Fruit fly (Drosophila melanogaster) whole organism, pupa: ENCODE measurements around the gene Ccdc56.
A peak's percentile ranks its signal among the peaks of the same experiment; 100 is the strongest.

ENCODE experiments used
- CG10348 ChIP-seq: fragments of 200-800 bp; sonication (Bioruptor generic); IDR thresholded peaks from 2 replicates; pipeline ENCODE4 v1.3.6; 2022; ENCODE audit warnings: missing biosample characterization, missing genetic modification characterization
- CG12605 ChIP-seq: fragments of 200-800 bp; sonication (Bioruptor generic); IDR thresholded peaks from 2 replicates; pipeline ENCODE4 v1.3.6; 2022; ENCODE audit warnings: missing biosample characterization, missing genetic modification characterization
- CG13204 ChIP-seq: fragments of 200-800 bp; sonication (Bioruptor generic); optimal IDR thresholded peaks from 2 replicates; lab custom pipeline; 2018; ENCODE audit warnings: missing biosample characterization, mild to moderate bottlenecking, missing genetic modification characterization, moderate library complexity
- CG14655 ChIP-seq: fragments of 200-800 bp; sonication (Bioruptor generic); optimal IDR thresholded peaks from 3 replicates; lab custom pipeline; 2017; ENCODE audit warnings: mild to moderate bottlenecking, missing biosample characterization, missing genetic modification reagents, missing genetic modification characterization
- CG15710 ChIP-seq: fragments of 200-800 bp; sonication (Bioruptor generic); optimal IDR thresholded peaks from 2 replicates; lab custom pipeline; 2018; ENCODE audit warnings: missing biosample characterization, mild to moderate bottlenecking, missing genetic modification characterization, moderate library complexity
- CG17806 ChIP-seq: fragments of 200-800 bp; sonication (Bioruptor generic); optimal IDR thresholded peaks from 2 replicates; lab custom pipeline; 2018; ENCODE audit warnings: missing biosample characterization, mild to moderate bottlenecking, missing genetic modification characterization, moderate library complexity
- CG32121 ChIP-seq: fragments of 200-800 bp; sonication (Bioruptor generic); IDR thresholded peaks from 2 replicates; pipeline ENCODE4 v1.3.6; 2022; ENCODE audit warnings: missing biosample characterization, missing genetic modification characterization
- CG34367 ChIP-seq: fragments of 200-800 bp; sonication (Bioruptor generic); optimal IDR thresholded peaks from 2 replicates; lab custom pipeline; 2018; ENCODE audit warnings: missing biosample characterization, mild to moderate bottlenecking, missing genetic modification characterization
- CG4496 ChIP-seq: fragments of 200-800 bp; sonication (Bioruptor generic); IDR thresholded peaks from 3 replicates; pipeline ENCODE4 v1.3.6; 2022; ENCODE audit warnings: missing biosample characterization, missing genetic modification characterization
- CG8159 ChIP-seq: fragments of 200-800 bp; sonication (Bioruptor generic); optimal IDR thresholded peaks from 3 replicates; lab custom pipeline; 2018; ENCODE audit warnings: missing biosample characterization, mild to moderate bottlenecking, missing genetic modification characterization, moderate library complexity
- CG8301 ChIP-seq: fragments of 200-800 bp; sonication (Bioruptor generic); optimal IDR thresholded peaks from 2 replicates; lab custom pipeline; 2018; ENCODE audit warnings: missing biosample characterization, mild to moderate bottlenecking, missing genetic modification characterization
- CG9948 ChIP-seq: fragments of 200-800 bp; sonication (Bioruptor generic); optimal IDR thresholded peaks from 2 replicates; lab custom pipeline; 2018; ENCODE audit warnings: missing biosample characterization, mild to moderate bottlenecking, missing genetic modification characterization, moderate library complexity
- D1 ChIP-seq: fragments of 200-800 bp; sonication (Bioruptor generic); optimal IDR thresholded peaks from 2 replicates; lab custom pipeline; 2018; ENCODE audit warnings: missing biosample characterization, mild to moderate bottlenecking, missing genetic modification characterization, moderate library complexity
- EcR ChIP-seq: fragments of 200-800 bp; sonication (Bioruptor generic); optimal IDR thresholded peaks from 3 replicates; lab custom pipeline; 2019; ENCODE audit warnings: missing biosample characterization, missing genetic modification characterization, mild to moderate bottlenecking, moderate library complexity, missing genetic modification reagents
- Ets98B ChIP-seq: fragments of 200-800 bp; sonication (Bioruptor generic); IDR thresholded peaks from 2 replicates; pipeline ENCODE4 v1.3.6; 2022; ENCODE audit warnings: missing biosample characterization, missing genetic modification characterization
- Pif1A ChIP-seq: fragments of 200-800 bp; sonication (Bioruptor generic); optimal IDR thresholded peaks from 3 replicates; lab custom pipeline; 2016; ENCODE audit warnings: missing biosample characterization, missing genetic modification characterization
- Pif1B ChIP-seq: fragments of 200-800 bp; sonication (Bioruptor generic); optimal IDR thresholded peaks from 3 replicates; lab custom pipeline; 2016; ENCODE audit warnings: missing biosample characterization, missing genetic modification characterization
- Snoo ChIP-seq: fragments of 200-800 bp; sonication (Bioruptor generic); optimal IDR thresholded peaks from 3 replicates; lab custom pipeline; 2017; ENCODE audit warnings: missing biosample characterization, mild to moderate bottlenecking, missing genetic modification characterization, inconsistent platforms
- fd96Ca ChIP-seq: fragments of 200-800 bp; sonication (Bioruptor generic); IDR thresholded peaks from 3 replicates; pipeline ENCODE4 v1.3.6; 2022; ENCODE audit warnings: missing biosample characterization, missing genetic modification characterization
- gl ChIP-seq: fragments of 200-800 bp; sonication (Bioruptor generic); optimal IDR thresholded peaks from 2 replicates; lab custom pipeline; 2018; ENCODE audit warnings: missing biosample characterization, mild to moderate bottlenecking, missing genetic modification characterization
- rn ChIP-seq: fragments of 200-800 bp; sonication (Bioruptor generic); IDR thresholded peaks from 2 replicates; pipeline ENCODE4 v1.3.6; 2022; ENCODE audit warnings: missing biosample characterization, missing genetic modification characterization

Gene Ccdc56

dm6 chr3L:11716899-11717298, 8.1 kb downstream of the Ccdc56 start:
- TF ChIP-seq CG15710 (tag; lab: Kevin White, UChicago): no peak
- peak; percentile 28 for TF ChIP-seq EcR (GFP tag; lab: Kevin White, UChicago)

- TF ChIP-seq CG9948 (tag; lab: Kevin White, UChicago) (no peak), CG34367 (no peak), CG8301 (tag; lab: Kevin White, UChicago) (no peak), CG14655 (no peak), gl (tag; lab: Kevin White, UChicago) (no peak), CG32121 (GFP tag; lab: Robert Waterston, UW) (no peak), CG12605 (GFP tag; lab: Robert Waterston, UW) (no peak), Pif1B (GFP tag; lab: Kevin White, UChicago) (no peak), EcR (GFP tag; lab: Kevin White, UChicago) (no peak), fd96Ca (GFP tag; lab: Robert Waterston, UW) (no peak), Pif1A (GFP tag; lab: Kevin White, UChicago) (no peak), CG13204 (GFP tag; lab: Kevin White, UChicago) (no peak), Ets98B (no peak), D1 (tag; lab: Kevin White, UChicago) (no peak), Snoo (tag; lab: Kevin White, UChicago) (no peak), CG4496 (GFP tag; lab: Robert Waterston, UW) (no peak), CG17806 (tag; lab: Kevin White, UChicago) (no peak), CG15710 (tag; lab: Kevin White, UChicago) (no peak)
Observed at dm6 chr3L:11717300-11717699, 8.5 kb downstream of the Ccdc56 start.

dm6 chr3L:11717993-11718392, 9.2 kb downstream of the Ccdc56 start:
- no peak for TF ChIP-seq CG14655

DNA sequence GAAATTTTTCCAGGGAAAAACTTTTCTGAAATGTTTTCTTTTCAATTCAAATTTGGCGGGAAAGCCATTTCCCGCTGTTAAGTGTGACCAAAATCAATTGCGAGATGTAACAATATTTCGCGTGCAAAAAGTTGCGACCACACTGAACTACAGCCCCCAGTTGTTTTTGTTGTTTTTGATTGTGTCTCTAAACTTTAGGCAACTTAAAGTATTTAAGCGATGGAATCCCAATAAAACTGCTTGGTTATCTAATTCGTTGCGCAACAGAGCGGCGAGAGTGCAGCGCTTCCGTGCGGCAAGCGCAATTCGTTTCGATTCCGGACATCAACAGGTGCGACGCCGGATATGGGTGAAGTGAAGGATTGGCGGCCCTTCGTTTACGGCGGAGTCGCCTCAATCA, 12.0 kb downstream of the Ccdc56 start, which contains the start of gene Bmcp:
TSS of gene Bmcp (plus strand) at position 155 of the 400 bp plus-strand sequence.
- TF ChIP-seq Snoo (tag; lab: Kevin White, UChicago) (peak; percentile 6), CG9948 (tag; lab: Kevin White, UChicago) (no peak), Pif1A (GFP tag; lab: Kevin White, UChicago) (no peak), CG15710 (tag; lab: Kevin White, UChicago) (peak; percentile 9), CG14655 (no peak), rn (GFP tag; lab: Robert Waterston, UW) (no peak), EcR (GFP tag; lab: Kevin White, UChicago) (no peak), CG8159 (no peak), CG17806 (tag; lab: Kevin White, UChicago) (no peak), CG10348 (GFP tag; lab: Robert Waterston, UW) (no peak), CG4496 (GFP tag; lab: Robert Waterston, UW) (0 out of 3 replicates have a peak, but pooled peaks have one; percentile 24), CG8301 (tag; lab: Kevin White, UChicago) (no peak), Pif1B (GFP tag; lab: Kevin White, UChicago) (no peak), Ets98B (no peak), CG12605 (GFP tag; lab: Robert Waterston, UW) (peak; percentile 36; the same call in 1 of the 2 replicates), CG34367 (no peak), gl (tag; lab: Kevin White, UChicago) (no peak), fd96Ca (GFP tag; lab: Robert Waterston, UW) (no peak), CG32121 (GFP tag; lab: Robert Waterston, UW) (no peak), CG13204 (GFP tag; lab: Kevin White, UChicago) (no peak)

DNA sequence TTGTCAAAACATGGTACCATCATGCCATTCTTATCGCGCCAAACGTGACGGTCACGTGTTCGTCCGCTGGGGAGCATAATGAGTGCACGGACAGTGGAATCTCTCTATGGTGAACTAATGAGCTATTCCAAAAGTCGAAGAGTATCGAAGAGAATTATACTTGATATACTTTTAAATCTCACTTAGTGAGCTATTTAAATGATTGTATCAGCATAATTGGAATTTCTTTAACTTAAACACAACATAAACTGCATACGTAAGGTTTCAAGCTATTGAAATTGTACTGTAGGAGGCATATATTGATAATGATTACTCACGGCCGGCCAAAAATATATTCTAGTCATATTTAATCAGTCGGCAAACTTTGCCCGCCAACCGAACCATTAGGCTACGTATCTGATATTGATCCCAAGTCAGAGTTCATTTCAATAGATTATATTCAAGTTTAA, 12.7 kb downstream of the Ccdc56 start:
- TF ChIP-seq Pif1B (GFP tag; lab: Kevin White, UChicago) (no peak), CG17806 (tag; lab: Kevin White, UChicago) (no peak)

DNA sequence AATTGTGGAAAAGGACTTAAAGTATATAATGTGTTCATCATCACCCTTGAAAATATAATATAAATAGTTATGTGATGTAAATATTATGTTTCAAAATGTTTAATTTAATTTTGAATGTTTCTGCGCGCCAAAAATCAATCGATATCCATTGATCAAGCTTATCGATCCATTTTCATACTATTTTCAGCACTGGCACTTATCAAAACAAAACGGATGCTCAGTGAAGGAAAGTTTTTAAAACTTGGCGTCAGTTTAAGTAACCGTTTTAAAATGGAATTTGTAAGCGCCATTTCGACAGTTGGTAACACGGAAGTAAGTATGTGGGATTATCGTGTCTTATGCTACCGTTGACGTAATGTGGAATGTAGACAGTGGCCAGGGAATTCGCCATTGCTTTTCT, 19.4 kb downstream of the Ccdc56 start, which contains the start of gene sunn:
TSS of gene sunn (plus strand) at position 202 of the 400 bp plus-strand sequence.
- TF ChIP-seq CG4496 (GFP tag; lab: Robert Waterston, UW) (no peak), Pif1A (GFP tag; lab: Kevin White, UChicago) (no peak), CG12605 (GFP tag; lab: Robert Waterston, UW) (no peak), CG32121 (GFP tag; lab: Robert Waterston, UW) (no peak), CG15710 (tag; lab: Kevin White, UChicago) (no peak), gl (tag; lab: Kevin White, UChicago) (no peak), Ets98B (no peak), CG9948 (tag; lab: Kevin White, UChicago) (no peak)

DNA sequence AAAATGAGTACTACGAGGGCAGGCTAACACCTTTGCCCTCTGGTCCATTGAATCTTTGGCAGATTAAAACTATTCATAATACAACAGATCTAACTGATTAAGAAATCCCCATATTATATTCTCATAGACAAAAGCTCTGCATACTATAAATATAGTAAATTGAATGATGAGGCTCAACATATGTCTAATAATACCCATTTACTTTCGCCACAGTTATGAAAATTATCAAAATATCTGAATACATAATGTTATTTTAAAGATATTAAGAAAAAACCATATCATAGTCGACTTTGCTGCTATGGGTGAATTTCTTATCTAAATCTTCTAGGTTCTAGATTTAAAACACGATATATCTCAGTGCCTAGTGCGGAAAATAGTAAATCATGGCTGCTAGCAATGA, 23.1 kb downstream of the Ccdc56 start, which contains the start of gene CG32087:
TSS of gene CG32087 (plus strand) at position 301 of the 400 bp plus-strand sequence.
- TF ChIP-seq Pif1B (GFP tag; lab: Kevin White, UChicago) (no peak), fd96Ca (GFP tag; lab: Robert Waterston, UW) (no peak), CG9948 (tag; lab: Kevin White, UChicago) (no peak), D1 (tag; lab: Kevin White, UChicago) (no peak), EcR (GFP tag; lab: Kevin White, UChicago) (no peak), CG17806 (tag; lab: Kevin White, UChicago) (no peak), CG13204 (GFP tag; lab: Kevin White, UChicago) (no peak), CG14655 (no peak), CG34367 (no peak), Pif1A (GFP tag; lab: Kevin White, UChicago) (no peak), CG4496 (GFP tag; lab: Robert Waterston, UW) (no peak), CG8159 (no peak), gl (tag; lab: Kevin White, UChicago) (no peak), CG32121 (GFP tag; lab: Robert Waterston, UW) (no peak), CG8301 (tag; lab: Kevin White, UChicago) (no peak)
